Worm (Caenorhabditis elegans): Measurements from ENCODE around the gene Y39H10B.3.

The Y39H10B.3 gene

DNA sequence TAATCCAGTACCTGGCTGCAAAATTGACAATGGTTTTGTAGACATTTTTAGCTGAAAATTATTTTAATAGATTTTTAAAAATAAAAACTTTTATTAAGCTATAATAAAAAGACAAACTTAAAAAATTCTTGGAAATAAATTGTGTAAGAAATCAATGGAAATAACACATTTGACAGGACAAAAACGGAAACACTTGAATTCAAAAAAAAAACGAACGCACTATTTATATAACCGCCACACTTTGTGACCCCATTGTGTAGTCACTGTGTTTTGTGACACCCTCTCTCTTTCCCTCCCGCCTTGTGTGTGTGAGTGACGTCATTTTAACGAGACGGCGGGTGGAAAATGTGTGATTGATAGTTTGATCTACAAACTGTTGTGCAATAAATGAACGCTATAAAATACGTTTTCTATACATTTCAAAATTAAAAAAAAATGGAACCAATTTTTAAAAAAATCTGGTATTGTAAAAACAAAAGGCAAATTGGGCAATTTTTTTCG lies 26.4 kb upstream of the Y39H10B.3 start, which contains the start of gene F59B1.8:
TSS of gene F59B1.8 (minus strand) at position 51 of the 501 bp plus-strand sequence.
- TF ChIP-seq hmg-4 (GFP tag; optimal IDR thresholded peaks at IDR 0.05) (no peak), tbx-37 (GFP tag; conservative IDR thresholded peaks at IDR 0.05) (no peak), B0310.2 (tag; optimal IDR thresholded peaks at IDR 0.05) (no peak)

ce11 chrV:3647862-3648261 lies 22.7 kb upstream of the Y39H10B.3 start, which contains the start of gene F59B1.10:
Gene F59B1.10, minus strand, starts transcription at chrV:3647962.
- TF ChIP-seq ets-7 (tag; optimal IDR thresholded peaks at IDR 0.05), result no peak
- TF ChIP-seq pes-1 (GFP tag; IDR thresholded peaks at IDR 0.05), result no peak
- no peak for TF ChIP-seq ceh-13 (GFP tag; optimal IDR thresholded peaks at IDR 0.05)
- TF ChIP-seq ceh-36 (tag; optimal IDR thresholded peaks at IDR 0.05), result no peak
- TF ChIP-seq B0310.2 (tag; optimal IDR thresholded peaks at IDR 0.05), result no peak
- no peak for TF ChIP-seq hmg-4 (GFP tag; optimal IDR thresholded peaks at IDR 0.05)
- TF ChIP-seq tbx-37 (GFP tag; conservative IDR thresholded peaks at IDR 0.05), result no peak
- no peak for TF ChIP-seq hmbx-1 (tag; optimal IDR thresholded peaks at IDR 0.05)
- TF ChIP-seq sea-1 (GFP tag; conservative IDR thresholded peaks at IDR 0.05), result no peak
- TF ChIP-seq ama-1 (optimal IDR thresholded peaks at IDR 0.05), result no peak
- no peak for TF ChIP-seq scrt-1 (GFP tag; IDR thresholded peaks at IDR 0.05)
- no peak for TF ChIP-seq tbx-11 (GFP tag; IDR thresholded peaks at IDR 0.05)
- TF ChIP-seq flt-1 (GFP tag; IDR thresholded peaks at IDR 0.05), result no peak
- TF ChIP-seq tra-4 (tag; optimal IDR thresholded peaks at IDR 0.05), result no peak

DNA sequence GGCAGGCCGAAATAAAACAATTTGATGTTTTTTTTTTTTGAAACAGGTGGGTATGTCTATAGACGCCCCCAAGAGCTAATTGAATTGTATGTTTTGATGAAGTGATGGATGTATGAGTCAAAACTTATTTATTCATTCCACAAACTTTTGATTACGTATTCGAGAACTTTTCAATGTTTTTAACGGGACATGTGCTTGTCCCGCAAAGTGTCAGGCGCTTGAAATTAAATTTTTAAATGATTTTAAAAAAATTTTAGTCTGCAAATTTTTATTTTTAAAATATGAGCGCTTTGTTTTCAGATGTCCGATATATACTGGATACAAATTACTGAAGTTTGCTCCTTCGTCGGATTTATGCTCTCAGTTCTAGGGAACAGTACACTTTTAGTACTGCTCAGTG lies 21.1 kb upstream of the Y39H10B.3 start, which contains the start of gene str-114:
TSS of gene str-114 (plus strand) at position 301 of the 400 bp plus-strand sequence.
- TF ChIP-seq ets-7 (tag; optimal IDR thresholded peaks at IDR 0.05) (no peak), ama-1 (optimal IDR thresholded peaks at IDR 0.05) (no peak), ceh-36 (tag; optimal IDR thresholded peaks at IDR 0.05) (no peak), F13C5.2 (tag; optimal IDR thresholded peaks at IDR 0.05) (no peak), B0310.2 (tag; optimal IDR thresholded peaks at IDR 0.05) (no peak), flt-1 (GFP tag; IDR thresholded peaks at IDR 0.05) (no peak), scrt-1 (GFP tag; IDR thresholded peaks at IDR 0.05) (no peak), hnd-1 (tag; optimal IDR thresholded peaks at IDR 0.05) (no peak), tbx-37 (GFP tag; conservative IDR thresholded peaks at IDR 0.05) (no peak), tra-4 (tag; optimal IDR thresholded peaks at IDR 0.05) (no peak), aly-1 (tag; optimal IDR thresholded peaks at IDR 0.05) (no peak), ceh-13 (GFP tag; optimal IDR thresholded peaks at IDR 0.05) (no peak), pes-1 (GFP tag; IDR thresholded peaks at IDR 0.05) (no peak), tbx-11 (GFP tag; IDR thresholded peaks at IDR 0.05) (no peak), hmbx-1 (tag; optimal IDR thresholded peaks at IDR 0.05) (no peak), sea-1 (GFP tag; conservative IDR thresholded peaks at IDR 0.05) (no peak), hmg-4 (GFP tag; optimal IDR thresholded peaks at IDR 0.05) (no peak)

ce11 chrV:3659472-3659871 lies 11.1 kb upstream of the Y39H10B.3 start, which contains the start of gene acr-23:
Gene acr-23, minus strand, starts transcription at chrV:3659572.
- TF ChIP-seq tbx-37 (GFP tag; conservative IDR thresholded peaks at IDR 0.05) (no peak), ama-1 (optimal IDR thresholded peaks at IDR 0.05) (no peak), hnd-1 (tag; optimal IDR thresholded peaks at IDR 0.05) (no peak), tra-4 (tag; optimal IDR thresholded peaks at IDR 0.05) (no peak), sea-1 (GFP tag; conservative IDR thresholded peaks at IDR 0.05) (no peak), ceh-36 (tag; optimal IDR thresholded peaks at IDR 0.05) (no peak), F13C5.2 (tag; optimal IDR thresholded peaks at IDR 0.05) (no peak), hmbx-1 (tag; optimal IDR thresholded peaks at IDR 0.05) (no peak), tbx-11 (GFP tag; IDR thresholded peaks at IDR 0.05) (no peak)

ce11 chrV:3666887-3667286 lies 3.7 kb upstream of the Y39H10B.3 start, which contains the start of gene str-113:
Gene str-113, minus strand, starts transcription at chrV:3666987.
- TF ChIP-seq hmbx-1 (tag; optimal IDR thresholded peaks at IDR 0.05) (no peak), tbx-37 (GFP tag; conservative IDR thresholded peaks at IDR 0.05) (no peak), ceh-36 (tag; optimal IDR thresholded peaks at IDR 0.05) (no peak), ceh-13 (GFP tag; optimal IDR thresholded peaks at IDR 0.05) (no peak), scrt-1 (GFP tag; IDR thresholded peaks at IDR 0.05) (no peak), F13C5.2 (tag; optimal IDR thresholded peaks at IDR 0.05) (no peak), ets-7 (tag; optimal IDR thresholded peaks at IDR 0.05) (no peak), tbx-11 (GFP tag; IDR thresholded peaks at IDR 0.05) (no peak), B0310.2 (tag; optimal IDR thresholded peaks at IDR 0.05) (no peak), aly-1 (tag; optimal IDR thresholded peaks at IDR 0.05) (no peak), tra-4 (tag; optimal IDR thresholded peaks at IDR 0.05) (no peak), sea-1 (GFP tag; conservative IDR thresholded peaks at IDR 0.05) (no peak), ama-1 (optimal IDR thresholded peaks at IDR 0.05) (no peak), hnd-1 (tag; optimal IDR thresholded peaks at IDR 0.05) (no peak)

ce11 chrV:3668464-3668863 lies 2.1 kb upstream of the Y39H10B.3 start, which contains the start of gene Y39H10B.2:
Gene Y39H10B.2, plus strand, starts transcription at chrV:3668764.
- TF ChIP-seq hmbx-1 (tag; optimal IDR thresholded peaks at IDR 0.05) (no peak), hmg-4 (GFP tag; optimal IDR thresholded peaks at IDR 0.05) (no peak), B0310.2 (tag; optimal IDR thresholded peaks at IDR 0.05) (no peak), hnd-1 (tag; optimal IDR thresholded peaks at IDR 0.05) (no peak), aly-1 (tag; optimal IDR thresholded peaks at IDR 0.05) (no peak), ets-7 (tag; optimal IDR thresholded peaks at IDR 0.05) (no peak), ceh-13 (GFP tag; optimal IDR thresholded peaks at IDR 0.05) (no peak), ama-1 (optimal IDR thresholded peaks at IDR 0.05) (no peak), pes-1 (GFP tag; IDR thresholded peaks at IDR 0.05) (no peak), tbx-11 (GFP tag; IDR thresholded peaks at IDR 0.05) (no peak), F13C5.2 (tag; optimal IDR thresholded peaks at IDR 0.05) (no peak), sea-1 (GFP tag; conservative IDR thresholded peaks at IDR 0.05) (no peak), tra-4 (tag; optimal IDR thresholded peaks at IDR 0.05) (no peak)

- TF ChIP-seq hnd-1 (tag; optimal IDR thresholded peaks at IDR 0.05), result no peak
- no peak for TF ChIP-seq hmg-4 (GFP tag; optimal IDR thresholded peaks at IDR 0.05)
These were observed 2.5 kb downstream of the Y39H10B.3 start, which contains the start of gene pals-33 for ce11 chrV:3673080-3673479. Gene pals-33, plus strand, starts transcription at chrV:3673380.

- no peak for TF ChIP-seq tbx-37 (GFP tag; conservative IDR thresholded peaks at IDR 0.05)
- TF ChIP-seq tbx-11 (GFP tag; IDR thresholded peaks at IDR 0.05), result no peak
- no peak for TF ChIP-seq ets-7 (tag; optimal IDR thresholded peaks at IDR 0.05)
- no peak for TF ChIP-seq hnd-1 (tag; optimal IDR thresholded peaks at IDR 0.05)
- TF ChIP-seq hmbx-1 (tag; optimal IDR thresholded peaks at IDR 0.05), result no peak
- no peak for TF ChIP-seq hmg-4 (GFP tag; optimal IDR thresholded peaks at IDR 0.05)
These were observed 6.6 kb downstream of the Y39H10B.3 start for ce11 chrV:3677212-3677611.
